Fruit fly (Drosophila melanogaster) Kc167 (cell line): ENCODE measurements around the gene CARPA.

ENCODE experiments used
- Myc ChIP-seq: fragments of >200 bp; optimal IDR thresholded peaks from 2 replicates; lab custom pipeline; 2017; ENCODE audit warnings: missing external identifiers
- Sin3A ChIP-seq: fragments of >200 bp; optimal IDR thresholded peaks from 2 replicates; lab custom pipeline; 2018; ENCODE audit warnings: missing external identifiers
- h ChIP-seq: fragments of >200 bp; optimal IDR thresholded peaks from 3 replicates; lab custom pipeline; 2018; ENCODE audit warnings: missing external identifiers
- psq ChIP-seq: fragments of >200 bp; optimal IDR thresholded peaks from 2 replicates; lab custom pipeline; 2017; ENCODE audit warnings: missing external identifiers
- ttk ChIP-seq: sonication (Bioruptor generic); optimal IDR thresholded peaks from 2 replicates; lab custom pipeline; 2017; ENCODE audit warnings: missing external identifiers

DNA sequence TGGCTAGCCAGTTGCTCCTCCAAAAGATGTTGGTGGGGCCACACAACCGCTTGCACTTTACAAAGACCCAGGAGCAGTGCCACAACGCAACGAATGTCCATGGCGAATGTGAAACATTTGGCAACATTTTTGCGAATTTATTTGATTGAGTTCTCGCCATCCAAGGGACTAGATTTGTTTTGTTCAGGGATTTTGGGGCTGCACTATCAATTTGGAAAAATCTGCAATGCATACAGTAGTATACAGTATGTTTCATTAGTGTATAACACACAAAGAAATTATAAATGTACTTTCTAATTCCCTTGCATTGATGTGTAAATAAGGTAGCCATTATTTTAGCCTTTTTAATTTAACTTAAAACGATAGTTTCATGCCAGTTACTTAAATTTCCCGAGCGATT lies 52.7 kb downstream of the CARPA start, which contains the start of gene Ir7d:
- TF ChIP-seq Sin3A (lab: Kevin White, UChicago) (no peak), h (lab: Kevin White, UChicago) (no peak), Myc (lab: Kevin White, UChicago) (no peak), psq (no peak), ttk (lab: Kevin White, UChicago) (no peak)
